Fruit fly (Drosophila melanogaster) whole organism, wandering third instar larva: ENCODE results near the gene CG4653.

Experiments used
- fru ChIP-seq: fragments of 200-800 bp; sonication (Bioruptor generic); optimal IDR thresholded peaks from 3 replicates; lab custom pipeline; 2016; ENCODE audit warnings: missing biosample characterization, mild to moderate bottlenecking, missing genetic modification characterization
- h ChIP-seq: fragments of 200-800 bp; sonication (Bioruptor generic); optimal IDR thresholded peaks from 3 replicates; lab custom pipeline; 2016; ENCODE audit warnings: missing biosample characterization, mild to moderate bottlenecking, missing genetic modification characterization
- lola ChIP-seq: fragments of >200 bp; optimal IDR thresholded peaks from 2 replicates; lab custom pipeline; 2017; ENCODE audit warnings: missing biosample characterization, missing genetic modification characterization

DNA sequence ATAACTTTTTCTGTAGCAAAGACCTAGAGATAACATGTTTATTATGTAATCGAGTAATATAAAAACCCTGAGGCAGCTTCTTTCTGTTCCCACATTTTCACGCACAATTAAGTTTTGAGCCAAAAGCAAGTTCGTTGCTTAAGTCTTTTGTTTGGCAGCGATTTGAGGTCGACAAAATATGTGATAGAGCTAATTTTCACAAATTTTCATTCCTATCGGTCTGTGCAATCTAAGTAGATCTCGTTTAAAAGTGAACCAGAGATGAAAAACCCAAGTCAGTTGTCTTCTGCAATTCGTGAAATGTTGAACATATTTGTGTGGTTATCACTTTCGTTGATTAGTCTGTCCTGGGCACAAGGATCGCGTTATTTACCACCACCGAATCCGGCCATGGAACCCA is 34.0 kb downstream of the CG4653 start, which contains the start of gene TwdlZ:
- TF ChIP-seq lola (GFP tag; lab: Kevin White, UChicago) (no peak), fru (GFP tag; lab: Kevin White, UChicago) (no peak), h (GFP tag; lab: Kevin White, UChicago) (no peak)
